Fruit fly (Drosophila melanogaster): ENCODE data around the gene CG11891.

- TF ChIP-seq pad (GFP tag; optimal IDR thresholded peaks at IDR 0.05) (no peak), CG5204 (GFP tag; optimal IDR thresholded peaks at IDR 0.05) (no peak), cnc (optimal IDR thresholded peaks at IDR 0.05) (no peak), CG14711 (tag; optimal IDR thresholded peaks at IDR 0.05) (no peak), Clk (GFP tag; optimal IDR thresholded peaks at IDR 0.05) (no peak)
Observed at dm6 chr3R:25266751-25267150, 3.3 kb upstream of the CG11891 start.

Measured in whole organism, adult.